Worm (Caenorhabditis elegans) whole organism, L4/young adult: ENCODE measurements around the gene rpl-23.

Experiments
- dao-5 ChIP-seq: sonication (generic microtip); optimal IDR thresholded peaks from 2 replicates; lab custom pipeline; 2016; ENCODE audit warnings: missing genotype, missing genetic modification characterization, moderate library complexity, missing compliant biosample characterization
- him-1 ChIP-seq: sonication (generic microtip); optimal IDR thresholded peaks from 2 replicates; lab custom pipeline; 2016; ENCODE audit warnings: missing genotype, missing genetic modification reagents, missing genetic modification characterization, missing compliant biosample characterization

DNA sequence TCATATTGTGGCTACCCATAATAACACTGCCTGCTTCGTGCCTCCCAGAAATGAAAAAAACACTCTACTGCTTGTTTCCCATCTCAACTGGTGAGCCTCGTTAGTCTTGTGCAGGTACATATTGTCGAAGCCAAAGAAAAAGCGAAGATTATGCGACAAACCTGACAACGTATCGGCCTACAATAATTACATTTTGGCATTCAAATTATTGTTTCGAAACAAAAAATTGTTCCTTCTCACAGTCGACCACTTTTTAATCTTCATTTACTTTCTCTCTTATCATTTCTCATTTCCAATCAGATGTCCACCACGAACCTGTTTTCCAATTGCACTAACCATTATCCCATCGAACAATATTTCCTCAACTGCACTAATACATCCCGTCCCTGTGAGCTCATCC, 37.2 kb upstream of the rpl-23 start, which contains the start of gene B0244.15:
- no peak for TF ChIP-seq dao-5 (tag; lab: Kevin White, UChicago)
- no peak for TF ChIP-seq him-1 (tag; lab: Kevin White, UChicago)
